Worm (Caenorhabditis elegans) whole organism, midembryonic: ENCODE results near the gene T25C12.3.

Experiments
- T22C8.4 ChIP-seq: fragments of 200-800 bp; sonication (Bioruptor generic); IDR thresholded peaks from 2 replicates; pipeline ENCODE4 v1.3.6; 2022; ENCODE audit warnings: missing genetic modification characterization, missing compliant biosample characterization
- cog-1 ChIP-seq: sonication (generic microtip); optimal IDR thresholded peaks from 2 replicates; lab custom pipeline; 2016; ENCODE audit warnings: missing genetic modification characterization, missing compliant biosample characterization
- flt-1 ChIP-seq: fragments of 200-800 bp; sonication (Bioruptor generic); IDR thresholded peaks from 2 replicates; pipeline ENCODE4 v1.3.6; 2022; ENCODE audit warnings: missing genetic modification characterization, missing compliant biosample characterization
- klf-2 ChIP-seq: fragments of 200-800 bp; sonication (Bioruptor generic); conservative IDR thresholded peaks from 2 replicates; pipeline ENCODE4 v1.3.6; 2022; ENCODE audit warnings: missing genetic modification reagents, missing genetic modification characterization, missing compliant biosample characterization
- med-1 ChIP-seq: sonication (generic microtip); optimal IDR thresholded peaks from 2 replicates; lab custom pipeline; 2017; ENCODE audit warnings: missing genetic modification characterization, mild to moderate bottlenecking, missing compliant biosample characterization, antibody characterized with exemption, missing genetic modification reagents; ENCODE audit not compliant: insufficient read depth
- ref-1 ChIP-seq: fragments of 200-800 bp; sonication (Bioruptor generic); conservative IDR thresholded peaks from 2 replicates; pipeline ENCODE4 v1.3.6; 2022; ENCODE audit warnings: missing genetic modification reagents, missing genetic modification characterization, missing compliant biosample characterization
- tab-1 ChIP-seq: fragments of 200-800 bp; sonication (Bioruptor generic); IDR thresholded peaks from 2 replicates; pipeline ENCODE4 v1.3.6; 2022; ENCODE audit warnings: missing genetic modification characterization, missing compliant biosample characterization
- ztf-23 ChIP-seq: fragments of 200-800 bp; sonication (Bioruptor generic); IDR thresholded peaks from 2 replicates; pipeline ENCODE4 v1.3.6; 2022; ENCODE audit warnings: missing genetic modification reagents, missing genetic modification characterization, missing compliant biosample characterization
- ztf-29 ChIP-seq: fragments of 200-800 bp; sonication (Bioruptor generic); IDR thresholded peaks from 2 replicates; pipeline ENCODE4 v1.3.6; 2022; ENCODE audit warnings: missing genetic modification reagents, missing genetic modification characterization, missing compliant biosample characterization

Gene T25C12.3

DNA sequence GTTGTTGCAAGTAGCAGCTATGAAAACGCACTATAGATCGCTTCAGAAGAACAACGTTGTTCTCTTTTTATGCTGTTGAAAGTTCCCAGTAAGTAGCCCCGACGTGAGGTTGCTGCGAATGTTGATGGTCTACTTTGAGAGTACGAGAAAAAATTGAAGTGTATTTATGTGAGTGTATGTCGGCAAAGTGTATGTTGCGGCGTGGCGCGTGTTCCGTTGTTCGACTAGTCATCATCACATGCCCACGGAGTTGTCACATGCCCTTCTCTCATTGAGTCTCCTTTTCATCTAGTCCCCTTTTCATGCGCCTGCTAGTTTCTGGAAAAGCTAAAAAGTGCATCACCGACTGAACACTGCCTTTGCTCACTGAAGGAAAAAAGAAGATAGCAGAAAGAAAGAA is 27.9 kb downstream of the T25C12.3 start:
- TF ChIP-seq klf-2 (GFP tag; lab: Robert Waterston, UW) = no peak
- no peak for TF ChIP-seq ztf-29

DNA sequence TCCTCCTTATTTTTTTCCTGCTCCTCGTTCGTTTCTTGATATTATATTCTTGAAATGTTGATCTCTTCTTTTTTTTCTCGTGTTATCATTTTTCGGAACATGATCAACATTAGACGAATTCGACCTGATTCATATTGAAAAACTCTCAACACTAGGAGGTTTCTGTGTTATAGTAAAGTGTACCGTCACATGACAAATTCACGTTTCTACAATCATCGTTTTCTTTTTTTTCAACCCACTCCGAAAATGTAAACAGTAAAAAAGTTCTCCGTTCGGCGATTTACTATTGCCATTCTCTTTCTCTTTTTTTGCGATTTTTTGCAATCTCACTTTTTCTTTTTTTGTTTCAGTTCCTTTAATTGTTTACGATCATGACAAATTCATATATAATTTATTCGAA is 28.4 kb downstream of the T25C12.3 start:
- TF ChIP-seq flt-1 (GFP tag; lab: Robert Waterston, UW) (no peak), klf-2 (GFP tag; lab: Robert Waterston, UW) (no peak), med-1 (GFP tag; lab: Kevin White, UChicago) (no peak), cog-1 (tag; lab: Kevin White, UChicago) (no peak), ztf-23 (GFP tag; lab: Robert Waterston, UW) (no peak), tab-1 (no peak), T22C8.4 (GFP tag; lab: Robert Waterston, UW) (no peak), ztf-29 (no peak), ref-1 (GFP tag; lab: Robert Waterston, UW) (no peak)

DNA sequence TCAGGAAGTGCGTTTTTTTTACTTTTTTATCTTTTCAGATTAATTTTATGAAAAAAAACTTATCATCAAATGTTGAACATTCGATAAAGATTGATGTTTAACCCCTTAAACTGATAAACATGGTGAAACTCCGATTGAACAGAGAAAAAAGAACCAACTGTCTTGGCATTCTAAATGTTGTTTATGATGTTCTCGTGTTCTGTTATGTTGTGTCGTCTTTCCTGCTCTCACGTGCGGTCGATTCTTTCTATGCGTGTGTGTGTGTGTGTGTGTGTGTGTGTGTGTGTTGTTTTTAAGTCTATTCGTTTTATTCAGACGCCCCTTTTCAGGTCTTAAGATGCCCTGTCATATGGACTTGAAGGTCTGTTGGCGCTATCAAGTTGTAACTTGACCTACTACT is 30.2 kb downstream of the T25C12.3 start:
- TF ChIP-seq ref-1 (GFP tag; lab: Robert Waterston, UW) (no peak), ztf-23 (GFP tag; lab: Robert Waterston, UW) (no peak), klf-2 (GFP tag; lab: Robert Waterston, UW) (no peak), T22C8.4 (GFP tag; lab: Robert Waterston, UW) (no peak), ztf-29 (no peak), med-1 (GFP tag; lab: Kevin White, UChicago) (no peak), flt-1 (GFP tag; lab: Robert Waterston, UW) (no peak), cog-1 (tag; lab: Kevin White, UChicago) (no peak)

DNA sequence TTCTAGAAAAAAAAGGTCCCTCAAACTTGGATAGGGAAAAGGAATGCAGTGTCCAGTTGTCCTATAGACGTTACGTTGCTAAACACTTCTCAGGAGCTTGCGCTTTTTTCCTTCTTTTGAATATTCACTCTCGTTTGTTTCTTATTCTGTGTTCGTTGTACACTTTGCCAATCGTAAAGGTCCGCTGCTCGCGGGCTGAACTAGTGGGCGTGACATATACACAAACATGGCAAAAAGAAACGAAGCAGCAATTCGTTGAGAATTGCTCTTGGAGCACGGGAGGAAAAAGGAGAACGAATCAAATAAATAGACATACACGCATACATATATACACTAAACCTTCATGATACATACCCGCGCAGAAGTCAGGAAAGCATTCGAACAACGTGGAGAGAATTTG is 31.0 kb downstream of the T25C12.3 start:
- no peak for TF ChIP-seq ref-1 (GFP tag; lab: Robert Waterston, UW)
- TF ChIP-seq cog-1 (tag; lab: Kevin White, UChicago) = no peak
- no peak for TF ChIP-seq flt-1 (GFP tag; lab: Robert Waterston, UW)
- no peak for TF ChIP-seq klf-2 (GFP tag; lab: Robert Waterston, UW)
- no peak for TF ChIP-seq tab-1
- no peak for TF ChIP-seq med-1 (GFP tag; lab: Kevin White, UChicago)
- TF ChIP-seq ztf-29 = no peak
- TF ChIP-seq ztf-23 (GFP tag; lab: Robert Waterston, UW) = no peak
- no peak for TF ChIP-seq T22C8.4 (GFP tag; lab: Robert Waterston, UW)

DNA sequence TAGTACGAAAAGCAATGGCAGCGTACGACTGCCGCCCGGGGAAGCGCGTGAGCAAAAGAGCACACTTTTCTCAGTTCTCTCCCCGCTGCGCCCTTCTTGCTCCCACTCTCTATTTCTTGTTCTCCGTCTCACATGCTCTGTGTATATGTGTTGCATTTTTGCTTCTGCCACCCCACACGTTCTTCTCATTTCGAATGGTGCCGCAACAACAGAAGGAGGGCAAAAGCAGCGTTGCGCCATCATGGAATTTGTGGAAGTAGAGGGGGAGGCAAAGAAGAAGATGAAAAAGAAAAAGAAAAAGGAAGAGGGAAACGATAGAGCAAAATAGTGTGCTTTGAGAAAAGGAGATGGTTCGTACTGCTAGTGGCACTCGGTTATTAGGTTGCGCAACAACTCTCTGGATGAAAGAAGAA is 32.5 kb downstream of the T25C12.3 start:
- TF ChIP-seq cog-1 (tag; lab: Kevin White, UChicago) (peak; percentile 53), ref-1 (GFP tag; lab: Robert Waterston, UW) (no peak), ztf-29 (no peak)

DNA sequence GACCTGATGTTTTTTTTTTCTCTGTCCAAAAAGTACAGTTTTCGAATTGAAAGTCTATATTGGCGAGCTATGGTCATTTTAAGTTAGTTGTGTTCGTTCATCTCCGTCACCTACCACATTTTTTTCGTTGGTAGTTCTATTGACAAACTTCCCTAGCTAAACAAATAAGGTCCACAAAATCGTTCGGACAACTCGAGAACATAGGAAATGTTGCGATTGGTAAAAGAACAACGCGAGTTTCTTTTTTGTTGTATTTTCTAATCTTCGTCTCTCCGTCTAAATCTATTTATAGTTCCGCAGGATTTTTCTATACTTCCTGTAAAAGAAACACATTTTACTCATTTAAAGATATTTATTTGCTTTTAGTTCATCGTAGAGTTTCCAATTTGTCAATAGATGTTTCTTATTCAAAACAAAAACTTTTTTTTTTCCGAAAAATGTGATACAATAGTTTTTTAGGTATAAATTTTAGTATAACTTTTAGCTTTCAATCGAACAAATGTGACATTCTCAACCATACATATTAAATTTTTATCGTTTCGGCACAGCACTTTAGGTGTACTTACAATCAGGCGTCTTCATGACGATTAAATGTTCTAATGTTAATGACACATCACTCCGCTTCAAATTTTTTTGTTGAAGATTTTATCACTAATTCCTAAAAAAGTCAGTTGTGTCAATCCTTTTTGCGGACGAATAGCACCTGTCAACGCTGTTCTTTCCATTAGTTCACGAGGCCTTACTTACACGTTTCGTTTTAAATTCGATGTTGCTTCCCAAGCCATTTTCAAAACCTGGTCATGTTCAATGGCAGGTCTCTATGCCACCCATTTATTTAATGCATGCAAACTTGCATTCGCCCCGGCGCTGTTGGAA is 33.1 kb downstream of the T25C12.3 start:
- TF ChIP-seq ztf-29 (no peak), flt-1 (GFP tag; lab: Robert Waterston, UW) (no peak), cog-1 (tag; lab: Kevin White, UChicago) (no peak)

DNA sequence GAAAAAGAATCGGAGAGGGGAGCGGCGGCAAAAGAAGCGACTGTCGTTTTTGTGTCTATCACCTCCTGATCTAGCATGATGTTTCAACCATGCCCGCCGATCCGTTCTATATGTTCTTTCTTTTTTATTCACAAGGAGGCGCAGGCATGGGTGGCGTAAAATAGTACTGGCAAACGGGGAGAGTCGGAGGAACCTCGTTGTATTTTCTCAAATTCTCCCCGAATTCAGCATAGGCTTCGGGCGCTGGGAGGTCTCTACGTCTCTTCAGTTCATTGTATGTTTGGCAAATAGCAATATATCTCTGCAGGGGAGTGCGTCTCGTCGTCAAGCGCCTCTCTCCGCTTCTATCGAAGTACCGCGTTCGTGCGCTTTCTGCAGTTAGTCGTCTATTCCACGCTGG is 34.6 kb downstream of the T25C12.3 start, which contains the start of gene lin-14:
lin-14 (plus strand) TSS at position 346 of the 400 bp plus-strand sequence.
- TF ChIP-seq ref-1 (GFP tag; lab: Robert Waterston, UW) (no peak), cog-1 (tag; lab: Kevin White, UChicago) (no peak), tab-1 (no peak), ztf-29 (no peak), ztf-23 (GFP tag; lab: Robert Waterston, UW) (no peak), klf-2 (GFP tag; lab: Robert Waterston, UW) (no peak), flt-1 (GFP tag; lab: Robert Waterston, UW) (no peak), med-1 (GFP tag; lab: Kevin White, UChicago) (no peak)

DNA sequence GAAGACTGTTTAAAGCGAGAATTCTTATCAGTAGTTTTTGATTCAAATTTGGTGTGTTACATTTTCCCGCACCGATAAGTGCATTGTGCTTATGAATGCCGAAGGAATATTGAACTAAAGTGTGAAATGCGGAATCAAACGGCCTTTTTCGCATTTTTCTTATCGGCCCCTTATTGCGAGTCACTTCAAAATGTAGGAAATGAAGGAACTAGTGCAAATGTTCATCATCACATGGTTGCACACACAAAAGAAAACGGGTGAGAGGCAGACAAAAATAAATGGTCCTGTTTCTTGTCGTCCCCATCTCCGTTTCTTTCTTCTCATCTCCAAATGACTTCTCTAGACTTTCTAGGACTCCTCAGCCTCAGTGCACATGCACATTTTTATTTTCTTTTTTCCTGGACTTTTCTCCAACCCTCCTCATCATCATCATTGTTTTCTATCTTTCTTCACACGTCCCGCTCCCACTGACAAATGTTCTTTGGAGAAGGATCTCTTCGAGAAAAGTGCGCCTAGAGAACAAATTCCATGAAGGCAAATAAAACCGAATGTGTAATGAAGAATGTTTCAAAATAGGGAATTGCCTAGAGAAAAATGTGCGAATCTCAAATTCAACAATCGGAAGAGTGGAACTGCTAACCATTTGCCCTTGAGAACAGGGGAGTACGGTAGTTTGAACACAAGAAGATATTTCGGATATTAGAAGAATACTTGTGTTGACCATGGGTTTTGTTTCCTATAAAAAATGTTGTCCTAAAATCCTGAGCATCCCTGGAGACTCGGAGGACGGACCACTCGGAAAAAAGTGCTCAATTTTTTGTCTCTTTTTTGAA is 35.3 kb downstream of the T25C12.3 start:
- no peak for TF ChIP-seq klf-2 (GFP tag; lab: Robert Waterston, UW)

DNA sequence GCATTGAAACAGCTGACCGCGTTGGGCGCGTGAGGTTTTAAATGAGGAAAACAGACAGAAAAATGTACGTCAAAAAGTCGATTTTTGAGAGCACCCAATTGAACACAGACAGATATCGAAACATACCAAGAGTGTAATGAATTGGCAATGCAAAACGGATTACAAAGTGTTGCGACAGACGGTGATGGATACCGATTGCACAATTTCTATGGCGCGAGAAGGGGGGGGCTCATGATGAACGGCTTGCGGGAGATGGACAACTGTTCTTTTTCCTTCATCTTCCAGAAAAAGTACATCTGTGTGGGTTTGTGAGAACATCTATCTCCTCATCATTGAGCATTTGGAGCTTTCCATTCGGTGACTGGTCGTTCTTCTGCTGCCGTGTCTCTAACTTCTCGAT is 36.2 kb downstream of the T25C12.3 start:
- TF ChIP-seq cog-1 (tag; lab: Kevin White, UChicago) (no peak), med-1 (GFP tag; lab: Kevin White, UChicago) (no peak), flt-1 (GFP tag; lab: Robert Waterston, UW) (no peak), klf-2 (GFP tag; lab: Robert Waterston, UW) (no peak), ztf-23 (GFP tag; lab: Robert Waterston, UW) (no peak), ref-1 (GFP tag; lab: Robert Waterston, UW) (no peak), T22C8.4 (GFP tag; lab: Robert Waterston, UW) (no peak), tab-1 (no peak), ztf-29 (no peak)

DNA sequence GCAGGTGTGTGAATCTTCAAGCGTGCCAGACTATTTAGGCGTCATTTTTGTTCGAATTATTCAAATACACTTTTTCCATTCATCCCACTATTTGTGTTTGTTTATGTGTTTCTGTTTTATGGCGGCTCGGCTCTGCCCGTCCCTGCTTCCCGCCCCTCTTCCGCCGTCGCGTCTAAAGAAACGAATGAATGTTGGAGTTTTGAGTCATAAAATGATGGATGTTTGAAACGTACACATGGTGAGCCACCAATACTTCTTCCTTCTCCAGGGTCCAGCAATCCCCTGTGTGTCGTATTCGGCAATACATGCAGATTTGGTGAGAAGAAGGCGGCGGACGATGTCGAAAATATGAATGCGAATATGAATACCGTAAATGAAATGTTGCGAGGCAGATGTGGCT is 36.8 kb downstream of the T25C12.3 start:
- TF ChIP-seq cog-1 (tag; lab: Kevin White, UChicago) (no peak), med-1 (GFP tag; lab: Kevin White, UChicago) (no peak), flt-1 (GFP tag; lab: Robert Waterston, UW) (no peak), ztf-29 (no peak), ztf-23 (GFP tag; lab: Robert Waterston, UW) (no peak), ref-1 (GFP tag; lab: Robert Waterston, UW) (no peak), tab-1 (no peak), klf-2 (GFP tag; lab: Robert Waterston, UW) (no peak), T22C8.4 (GFP tag; lab: Robert Waterston, UW) (no peak)
